Worm (Caenorhabditis elegans) whole organism, L1 larva: ENCODE results near the gene fbxc-25.

Experiments used
- ces-1 ChIP-seq: fragments of 150-350 bp; optimal IDR thresholded peaks from 2 replicates; lab custom pipeline; 2014; ENCODE audit warnings: missing biosample characterization, missing genetic modification reagents, missing genetic modification characterization
- efl-3 ChIP-seq: fragments of 200-800 bp; sonication (Bioruptor generic); optimal IDR thresholded peaks from 2 replicates; lab custom pipeline; 2018; ENCODE audit warnings: mild to moderate bottlenecking, missing genetic modification characterization, missing compliant biosample characterization
- elt-2 ChIP-seq: sonication (generic microtip); optimal IDR thresholded peaks from 2 replicates; lab custom pipeline; 2016; ENCODE audit warnings: missing genetic modification characterization, mild to moderate bottlenecking, inconsistent platforms, missing compliant biosample characterization, missing genetic modification reagents
- fos-1 ChIP-seq: fragments of 150-350 bp; optimal IDR thresholded peaks from 2 replicates; lab custom pipeline; 2014; ENCODE audit warnings: missing biosample characterization, missing genetic modification characterization
- hpl-2 ChIP-seq: fragments of 150-350 bp; optimal IDR thresholded peaks from 2 replicates; lab custom pipeline; 2014; ENCODE audit warnings: missing biosample characterization, missing genetic modification reagents, missing genetic modification characterization
- jun-1 ChIP-seq: fragments of 150-350 bp; optimal IDR thresholded peaks from 2 replicates; lab custom pipeline; 2014; ENCODE audit warnings: missing biosample characterization, missing genetic modification reagents, missing genetic modification characterization
- lin-39 ChIP-seq: fragments of 150-350 bp; optimal IDR thresholded peaks from 2 replicates; lab custom pipeline; 2014; ENCODE audit warnings: missing biosample characterization, missing genetic modification reagents, missing genetic modification characterization
- lsy-2 ChIP-seq, 2 experiments: fragments of 150-350 bp; optimal IDR thresholded peaks; 2 replicates each; lab custom pipeline; 2014; ENCODE audit warnings: missing biosample characterization in 2 of 2, missing genetic modification characterization in 2 of 2
- nhr-11 ChIP-seq: fragments of 150-350 bp; optimal IDR thresholded peaks from 2 replicates; lab custom pipeline; 2014; ENCODE audit warnings: missing biosample characterization, missing genetic modification characterization
- nhr-19 ChIP-seq: fragments of 200-800 bp; sonication (Bioruptor generic); conservative IDR thresholded peaks from 2 replicates; pipeline ENCODE4 v1.3.6; 2022; ENCODE audit warnings: missing genetic modification characterization, missing compliant biosample characterization
- nhr-28 ChIP-seq: fragments of 150-350 bp; optimal IDR thresholded peaks from 2 replicates; lab custom pipeline; 2014; ENCODE audit warnings: missing biosample characterization, missing genetic modification characterization
- rnt-1 ChIP-seq: sonication (generic microtip); optimal IDR thresholded peaks from 2 replicates; lab custom pipeline; 2016; ENCODE audit warnings: mild to moderate bottlenecking, missing genetic modification characterization, moderate library complexity, missing compliant biosample characterization
- sox-4 ChIP-seq: sonication (generic microtip); optimal IDR thresholded peaks from 2 replicates; lab custom pipeline; 2016; ENCODE audit warnings: missing genetic modification characterization, missing compliant biosample characterization

- TF ChIP-seq nhr-11 (tag; lab: Kevin White, UChicago) (no peak), rnt-1 (no peak), jun-1 (no peak), hpl-2 (GFP tag; lab: Kevin White, UChicago) (no peak), lin-39 (tag; lab: Kevin White, UChicago) (no peak), lsy-2 (tag; optimal IDR thresholded peaks at IDR 0.05; lab: Kevin White, UChicago) (no peak), sox-4 (tag; lab: Kevin White, UChicago) (no peak), nhr-19 (GFP tag; lab: Robert Waterston, UW) (no peak), elt-2 (tag; lab: Kevin White, UChicago) (no peak), nhr-28 (no peak), efl-3 (GFP tag; lab: Kevin White, UChicago) (no peak), ces-1 (GFP tag; lab: Kevin White, UChicago) (no peak), fos-1 (tag; lab: Kevin White, UChicago) (no peak)
These were observed 16.2 kb downstream of the fbxc-25 start, which contains the start of gene K09F6.11 for ce11 chrII:2279839-2280238.
